Worm (Caenorhabditis elegans) whole organism, mixed stage, embryonic: ENCODE measurements around the gene F40G9.17.

ENCODE experiments used
- M03D4.4 ChIP-seq: sonication (generic microtip); optimal IDR thresholded peaks from 2 replicates; lab custom pipeline; 2017; ENCODE audit warnings: mild to moderate bottlenecking, missing genetic modification characterization, missing compliant biosample characterization
- bed-3 ChIP-seq: fragments of 200-800 bp; sonication (Bioruptor generic); optimal IDR thresholded peaks from 3 replicates; lab custom pipeline; 2018; ENCODE audit warnings: mild to moderate bottlenecking, missing genetic modification characterization, moderate library complexity, missing compliant biosample characterization
- ceh-39 ChIP-seq: fragments of 150-350 bp; optimal IDR thresholded peaks from 2 replicates; lab custom pipeline; 2014; ENCODE audit warnings: missing biosample characterization, missing genetic modification characterization
- ceh-43 ChIP-seq: fragments of 200-800 bp; sonication (Bioruptor generic); optimal IDR thresholded peaks from 2 replicates; lab custom pipeline; 2018; ENCODE audit warnings: mild to moderate bottlenecking, missing genetic modification characterization, moderate library complexity, missing compliant biosample characterization
- ceh-83 ChIP-seq: fragments of 200-800 bp; sonication (Bioruptor generic); optimal IDR thresholded peaks from 2 replicates; lab custom pipeline; 2018; ENCODE audit warnings: mild to moderate bottlenecking, missing genetic modification characterization, missing compliant biosample characterization
- ces-1 ChIP-seq: fragments of 150-350 bp; optimal IDR thresholded peaks from 2 replicates; lab custom pipeline; 2014; ENCODE audit warnings: missing biosample characterization, missing genetic modification reagents, missing genetic modification characterization
- cnd-1 ChIP-seq: fragments of 200-800 bp; sonication (Bioruptor generic); optimal IDR thresholded peaks from 2 replicates; lab custom pipeline; 2018; ENCODE audit warnings: mild to moderate bottlenecking, missing genetic modification characterization, missing compliant biosample characterization
- drap-1 ChIP-seq: fragments of 200-800 bp; sonication (Bioruptor generic); optimal IDR thresholded peaks from 3 replicates; lab custom pipeline; 2018; ENCODE audit warnings: mild to moderate bottlenecking, missing genetic modification characterization, missing compliant biosample characterization
- elt-1 ChIP-seq: sonication (generic microtip); optimal IDR thresholded peaks from 2 replicates; lab custom pipeline; 2017; ENCODE audit warnings: missing genetic modification characterization, mild to moderate bottlenecking, missing compliant biosample characterization, antibody characterized with exemption, moderate library complexity, borderline replicate concordance; ENCODE audit not compliant: insufficient read depth
- elt-3 ChIP-seq: fragments of 150-350 bp; optimal IDR thresholded peaks from 2 replicates; lab custom pipeline; 2014; ENCODE audit warnings: missing biosample characterization, missing genetic modification characterization
- flh-1 ChIP-seq: fragments of 200-800 bp; sonication (Bioruptor generic); optimal IDR thresholded peaks from 2 replicates; lab custom pipeline; 2018; ENCODE audit warnings: mild to moderate bottlenecking, missing genetic modification characterization, moderate library complexity, missing compliant biosample characterization
- ham-2 ChIP-seq: fragments of 200-800 bp; sonication (Bioruptor generic); optimal IDR thresholded peaks from 2 replicates; lab custom pipeline; 2018; ENCODE audit warnings: mild to moderate bottlenecking, missing genetic modification characterization, missing compliant biosample characterization
- hlh-1 ChIP-seq: fragments of 150-350 bp; optimal IDR thresholded peaks from 2 replicates; lab custom pipeline; 2014; ENCODE audit warnings: missing biosample characterization, missing genetic modification reagents, missing genetic modification characterization
- lin-32 ChIP-seq: fragments of 200-800 bp; sonication (Bioruptor generic); optimal IDR thresholded peaks from 2 replicates; lab custom pipeline; 2018; ENCODE audit warnings: mild to moderate bottlenecking, missing genetic modification characterization, missing compliant biosample characterization
- mab-5 ChIP-seq: fragments of 150-350 bp; optimal IDR thresholded peaks from 2 replicates; lab custom pipeline; 2014; ENCODE audit warnings: missing biosample characterization, missing genetic modification characterization
- mep-1 ChIP-seq: fragments of 150-350 bp; optimal IDR thresholded peaks from 2 replicates; lab custom pipeline; 2017; ENCODE audit warnings: missing biosample characterization, missing genetic modification reagents, missing genetic modification characterization, inconsistent platforms
- mls-2 ChIP-seq: sonication (generic microtip); optimal IDR thresholded peaks from 2 replicates; lab custom pipeline; 2016; ENCODE audit warnings: mild to moderate bottlenecking, missing genetic modification characterization, moderate library complexity, missing compliant biosample characterization
- nhr-12 ChIP-seq: fragments of 150-350 bp; optimal IDR thresholded peaks from 2 replicates; lab custom pipeline; 2014; ENCODE audit warnings: missing biosample characterization, missing genetic modification characterization
- nhr-2 ChIP-seq: fragments of 150-350 bp; optimal IDR thresholded peaks from 2 replicates; lab custom pipeline; 2014; ENCODE audit warnings: missing biosample characterization, missing genetic modification characterization
- pha-4 ChIP-seq: fragments of 150-350 bp; optimal IDR thresholded peaks from 2 replicates; lab custom pipeline; 2018; ENCODE audit warnings: missing biosample characterization, missing genetic modification reagents, missing genetic modification characterization
- sem-2 ChIP-seq: fragments of 200-800 bp; sonication (Bioruptor generic); optimal IDR thresholded peaks from 2 replicates; lab custom pipeline; 2018; ENCODE audit warnings: mild to moderate bottlenecking, missing genetic modification characterization, missing compliant biosample characterization
- snpc-4 ChIP-seq: fragments of 150-350 bp; optimal IDR thresholded peaks from 2 replicates; lab custom pipeline; 2014; ENCODE audit warnings: missing biosample characterization, missing genetic modification characterization
- sptf-1 ChIP-seq: sonication (generic microtip); optimal IDR thresholded peaks from 2 replicates; lab custom pipeline; 2017; ENCODE audit warnings: mild to moderate bottlenecking, missing genetic modification characterization, moderate library complexity, missing compliant biosample characterization
- tbx-8 ChIP-seq: fragments of 200-800 bp; sonication (Bioruptor generic); optimal IDR thresholded peaks from 2 replicates; lab custom pipeline; 2018; ENCODE audit warnings: mild to moderate bottlenecking, missing genetic modification characterization, moderate library complexity, missing compliant biosample characterization
- unc-120 ChIP-seq: sonication (generic microtip); optimal IDR thresholded peaks from 2 replicates; lab custom pipeline; 2017; ENCODE audit warnings: missing genetic modification characterization, missing compliant biosample characterization; ENCODE audit not compliant: poor library complexity, severe bottlenecking
- unc-39 ChIP-seq: fragments of 150-350 bp; optimal IDR thresholded peaks from 2 replicates; lab custom pipeline; 2014; ENCODE audit warnings: missing biosample characterization, missing genetic modification characterization
- unc-62 ChIP-seq: fragments of 150-350 bp; optimal IDR thresholded peaks from 2 replicates; lab custom pipeline; 2014; ENCODE audit warnings: missing biosample characterization, missing genetic modification reagents, missing genetic modification characterization
- zip-8 ChIP-seq: fragments of 150-350 bp; optimal IDR thresholded peaks from 2 replicates; lab custom pipeline; 2014; ENCODE audit warnings: missing biosample characterization, missing genetic modification characterization
- ztf-11 ChIP-seq: fragments of 150-350 bp; optimal IDR thresholded peaks from 2 replicates; lab custom pipeline; 2014; ENCODE audit warnings: missing biosample characterization, missing genetic modification characterization

F40G9.17 gene

DNA sequence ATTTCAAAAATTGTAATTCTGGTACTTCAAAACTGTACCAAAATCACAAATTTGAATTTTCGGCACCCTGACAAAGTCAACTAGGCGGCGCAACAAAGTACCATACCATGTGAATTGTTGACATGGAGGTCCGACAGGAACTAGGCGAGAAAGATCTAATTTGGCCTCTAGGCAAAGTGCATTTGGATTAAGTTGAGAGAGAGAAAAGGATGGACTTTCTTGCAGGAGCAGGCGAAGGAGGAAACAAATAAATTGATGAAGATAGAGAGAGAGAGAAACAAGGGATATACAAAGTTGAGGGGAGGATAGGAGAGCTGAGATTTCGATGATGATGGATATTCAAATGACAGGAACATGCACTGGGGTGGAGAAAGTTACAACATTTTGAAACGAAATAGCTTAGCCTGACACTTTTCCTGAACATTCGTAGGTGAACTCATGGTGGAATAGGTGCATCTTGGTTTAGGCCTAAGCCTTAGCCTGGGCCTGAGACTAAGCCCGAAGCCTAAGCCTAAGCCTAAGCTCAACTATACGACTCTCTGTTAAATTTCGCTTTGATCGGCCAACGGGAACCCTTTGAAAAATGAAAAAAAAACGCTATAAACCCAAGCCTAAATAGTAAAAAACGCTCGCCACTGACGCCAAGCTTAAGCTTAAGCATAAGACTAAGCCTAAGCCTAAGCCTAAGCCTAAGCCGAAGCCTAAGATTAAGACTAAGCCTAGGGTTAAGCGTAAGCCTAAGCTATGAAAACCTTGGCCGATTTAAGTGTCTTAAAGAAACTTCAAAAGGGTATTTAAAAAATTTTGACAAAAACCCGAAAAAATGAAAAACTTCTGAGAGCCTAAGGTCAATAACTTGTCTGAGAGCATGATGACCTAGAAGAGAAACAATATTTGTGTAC lies 14.8 kb downstream of the F40G9.17 start:
- TF ChIP-seq snpc-4 (tag; lab: Kevin White, UChicago), result no peak
- no peak for TF ChIP-seq flh-1 (GFP tag; lab: Kevin White, UChicago)
- TF ChIP-seq lin-32 (GFP tag; lab: Kevin White, UChicago), result no peak
- TF ChIP-seq ces-1 (GFP tag; lab: Kevin White, UChicago), result peak; percentile 98
- TF ChIP-seq tbx-8 (GFP tag; lab: Kevin White, UChicago), result no peak
- no peak for TF ChIP-seq mls-2 (tag; lab: Kevin White, UChicago)
- peak; percentile 67 for TF ChIP-seq unc-62

DNA sequence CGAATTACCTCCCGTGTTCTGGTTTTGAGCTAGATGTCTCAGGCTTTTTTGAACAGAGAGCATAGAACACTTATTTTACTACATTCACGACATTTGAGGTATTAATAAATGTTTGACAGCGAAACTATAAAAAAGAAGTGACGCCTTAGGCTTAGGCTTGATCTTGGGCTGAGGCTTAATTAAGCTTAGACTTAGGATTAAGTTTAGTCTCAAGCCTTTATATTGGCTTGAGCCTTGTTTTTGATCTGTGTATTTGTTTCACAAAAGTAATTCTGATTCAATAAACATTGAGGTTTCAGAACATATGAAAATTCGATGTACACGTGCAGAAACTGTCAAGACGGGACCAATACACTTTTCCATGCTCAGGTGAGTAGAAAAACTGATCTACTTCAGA lies 15.4 kb downstream of the F40G9.17 start, which contains the start of gene klp-20:
TSS of gene klp-20 (plus strand) at position 298 of the 397 bp plus-strand sequence.
- TF ChIP-seq pha-4 (no peak), elt-1 (no peak), ceh-83 (GFP tag; lab: Kevin White, UChicago) (no peak), elt-3 (tag; lab: Kevin White, UChicago) (no peak), zip-8 (no peak), unc-39 (tag; lab: Kevin White, UChicago) (no peak), ham-2 (GFP tag; lab: Kevin White, UChicago) (no peak), nhr-2 (tag; lab: Kevin White, UChicago) (no peak), tbx-8 (GFP tag; lab: Kevin White, UChicago) (no peak)

DNA sequence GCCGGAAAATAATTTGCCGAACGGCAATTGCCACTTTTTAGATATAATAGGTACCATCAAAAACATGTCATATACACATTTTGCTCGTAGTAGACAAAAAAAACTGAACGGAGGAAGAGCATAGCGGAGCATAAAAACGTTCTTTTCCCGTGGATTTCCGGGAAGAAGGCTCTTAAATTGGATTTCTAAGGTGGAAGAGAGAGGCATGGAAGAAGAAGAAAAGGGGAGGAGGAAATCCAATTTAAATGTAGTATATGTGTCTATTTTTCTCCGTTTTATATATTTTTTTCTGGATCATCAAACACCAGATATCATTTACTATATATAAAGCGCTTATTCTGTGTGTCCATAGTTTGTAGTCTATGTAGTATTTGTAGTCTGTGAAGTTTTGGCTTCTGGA lies 17.1 kb downstream of the F40G9.17 start:
- TF ChIP-seq ztf-11 (tag; lab: Kevin White, UChicago) (no peak), ceh-39 (tag; lab: Kevin White, UChicago) (no peak), lin-32 (GFP tag; lab: Kevin White, UChicago) (no peak), ces-1 (GFP tag; lab: Kevin White, UChicago) (peak; percentile 77)

DNA sequence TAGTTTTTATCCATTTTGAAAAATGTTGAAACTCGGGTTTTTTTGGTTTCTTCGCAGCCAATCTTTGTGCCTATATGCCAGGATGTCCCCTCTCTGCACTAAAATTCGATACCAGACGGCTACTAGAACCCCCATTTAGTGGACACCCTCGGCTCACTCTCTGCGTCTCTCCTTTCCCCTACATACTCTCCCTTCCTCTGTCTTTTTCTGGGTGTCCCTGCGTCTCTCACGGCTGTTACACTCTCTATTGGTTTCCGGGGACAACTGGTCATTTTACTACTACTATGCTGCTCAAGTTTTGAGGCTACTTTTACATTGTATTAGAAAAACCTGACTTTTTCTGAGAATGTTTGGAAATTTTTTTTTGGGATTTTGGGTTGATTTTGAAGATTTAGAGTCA lies 26.1 kb downstream of the F40G9.17 start:
- no peak for TF ChIP-seq elt-3 (tag; lab: Kevin White, UChicago)
- no peak for TF ChIP-seq tbx-8 (GFP tag; lab: Kevin White, UChicago)
- TF ChIP-seq sem-2 (GFP tag; lab: Kevin White, UChicago), result no peak
- TF ChIP-seq ces-1 (GFP tag; lab: Kevin White, UChicago), result peak; percentile 57
- TF ChIP-seq sptf-1, result peak; percentile 32
- peak; percentile 75 for TF ChIP-seq hlh-1 (tag; lab: Kevin White, UChicago)
- peak; percentile 63 for TF ChIP-seq unc-120 (tag; lab: Kevin White, UChicago)

DNA sequence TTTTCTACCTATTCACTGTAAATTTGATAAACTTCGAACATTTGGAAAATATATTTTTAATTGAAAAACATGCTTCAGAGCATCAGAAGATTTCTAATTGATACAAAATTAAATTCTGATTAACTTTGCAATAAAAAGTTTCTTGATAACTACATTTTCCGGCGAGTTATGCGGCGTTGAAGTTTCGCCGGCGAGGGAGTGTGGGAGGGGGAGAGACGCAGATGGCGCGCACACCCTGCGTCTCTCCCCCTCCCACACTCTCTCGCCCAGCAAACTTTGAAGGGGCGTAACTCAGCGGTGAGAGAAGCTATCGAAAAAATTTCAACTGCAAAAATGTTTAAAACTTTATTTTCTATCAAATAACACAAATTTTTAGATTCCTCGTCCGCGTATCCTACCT lies 28.2 kb downstream of the F40G9.17 start:
- no peak for TF ChIP-seq ceh-83 (GFP tag; lab: Kevin White, UChicago)
- TF ChIP-seq bed-3, result no peak
- TF ChIP-seq zip-8, result no peak
- no peak for TF ChIP-seq drap-1
- no peak for TF ChIP-seq nhr-2 (tag; lab: Kevin White, UChicago)
- TF ChIP-seq pha-4, result no peak
- TF ChIP-seq elt-1, result no peak
- no peak for TF ChIP-seq cnd-1
- TF ChIP-seq nhr-12 (tag; lab: Kevin White, UChicago), result no peak
- TF ChIP-seq ceh-39 (tag; lab: Kevin White, UChicago), result no peak
- no peak for TF ChIP-seq ceh-43 (GFP tag; lab: Kevin White, UChicago)
- TF ChIP-seq mab-5, result no peak
- no peak for TF ChIP-seq elt-3 (tag; lab: Kevin White, UChicago)

DNA sequence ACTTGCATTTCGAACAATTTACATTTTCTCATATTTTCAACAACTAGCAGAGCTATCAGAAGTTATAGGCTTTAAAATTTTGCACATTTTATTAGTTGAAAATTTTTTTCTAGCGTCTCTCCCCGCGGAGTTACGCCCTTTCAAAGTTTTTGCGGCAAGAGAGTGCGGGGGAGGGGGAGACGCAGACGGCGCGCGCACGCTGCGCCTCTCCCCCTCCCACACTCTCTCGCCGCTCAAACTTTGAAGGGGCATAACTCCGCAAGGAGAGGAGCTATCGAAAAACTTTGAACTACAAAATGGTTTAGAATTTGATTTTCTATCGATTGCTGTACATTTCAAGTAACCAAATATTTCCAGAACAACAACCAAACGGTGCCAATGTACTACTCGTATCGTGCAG lies 32.8 kb downstream of the F40G9.17 start:
- TF ChIP-seq hlh-1 (tag; lab: Kevin White, UChicago), result no peak
- TF ChIP-seq ces-1 (GFP tag; lab: Kevin White, UChicago), result no peak
- TF ChIP-seq M03D4.4 (tag; lab: Kevin White, UChicago), result no peak
- no peak for TF ChIP-seq mls-2 (tag; lab: Kevin White, UChicago)
- no peak for TF ChIP-seq ceh-83 (GFP tag; lab: Kevin White, UChicago)
- TF ChIP-seq mep-1 (tag; lab: Kevin White, UChicago), result no peak
- no peak for TF ChIP-seq ceh-43 (GFP tag; lab: Kevin White, UChicago)
